Worm (Caenorhabditis elegans): Measurements from ENCODE around the gene F53F1.3.

The F53F1.3 gene

DNA sequence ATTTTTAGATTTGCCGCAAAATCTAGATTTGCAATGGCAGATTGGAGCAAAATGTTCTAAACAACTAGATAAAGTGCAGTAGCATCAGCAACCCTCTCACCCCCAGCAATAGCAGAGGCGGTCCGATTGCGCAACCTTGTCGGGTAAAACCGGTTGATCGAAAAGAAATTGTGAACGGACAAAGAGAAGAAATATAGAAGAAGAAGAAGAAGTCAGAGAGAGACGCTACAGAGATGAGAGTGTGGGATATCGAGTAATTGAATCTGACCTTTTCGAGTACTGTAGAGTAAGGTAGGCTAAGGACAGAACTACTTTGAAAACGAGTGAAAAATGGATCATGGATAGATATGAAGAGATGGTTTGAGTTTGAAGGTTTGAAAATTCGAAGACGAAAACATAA lies 32.2 kb upstream of the F53F1.3 start (continued):
- TF ChIP-seq lin-13 (GFP tag; optimal IDR thresholded peaks at IDR 0.05) (no peak), ceh-88 (GFP tag; IDR thresholded peaks at IDR 0.05) (no peak), irx-1 (tag; optimal IDR thresholded peaks at IDR 0.05) (no peak), C16A3.4 (tag; optimal IDR thresholded peaks at IDR 0.05) (peak; percentile 14), nhr-84 (tag; optimal IDR thresholded peaks at IDR 0.05) (no peak), ceh-8 (GFP tag; optimal IDR thresholded peaks at IDR 0.05) (no peak), nhr-11 (tag; optimal IDR thresholded peaks at IDR 0.05) (no peak)

DNA sequence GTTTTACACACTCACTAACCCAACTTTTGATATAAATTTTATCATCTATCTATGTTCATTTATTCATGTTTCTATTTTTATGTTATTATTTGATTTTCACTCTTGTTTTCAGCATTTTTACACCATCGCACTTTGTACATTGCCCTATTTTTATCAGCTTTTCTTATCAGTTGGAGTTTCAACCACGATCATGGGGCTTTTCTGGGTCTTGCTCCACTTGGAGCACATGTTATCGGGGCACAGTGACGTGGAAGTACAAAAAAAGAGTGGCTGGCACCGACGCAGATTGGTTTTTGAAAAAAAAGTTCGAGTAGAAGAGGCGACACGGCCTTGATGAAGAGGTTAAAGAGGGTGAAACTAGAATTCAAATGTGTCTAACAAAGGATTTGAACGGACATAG lies 30.9 kb upstream of the F53F1.3 start:
- TF ChIP-seq egl-27 (tag; optimal IDR thresholded peaks at IDR 0.05) = no peak
- no peak for TF ChIP-seq dsc-1 (tag; optimal IDR thresholded peaks at IDR 0.05)
- TF ChIP-seq mab-9 (GFP tag; IDR thresholded peaks at IDR 0.05) = no peak
- peak; percentile 97 for TF ChIP-seq elt-2 (tag; optimal IDR thresholded peaks at IDR 0.05)
- TF ChIP-seq hlh-17 (GFP tag; optimal IDR thresholded peaks at IDR 0.05; ENCODE audit: borderline replicate concordance) = no peak
- TF ChIP-seq jun-1 (tag; optimal IDR thresholded peaks at IDR 0.05) = peak; percentile 15
- TF ChIP-seq nhr-71 (tag; optimal IDR thresholded peaks at IDR 0.05) = peak; percentile 37
- TF ChIP-seq dpl-1 (GFP tag; optimal IDR thresholded peaks at IDR 0.05) = peak in 1 of 3 experiments; percentile 9
- TF ChIP-seq fkh-10 (GFP tag; optimal IDR thresholded peaks at IDR 0.05) = no peak
- no peak for TF ChIP-seq efl-1 (optimal IDR thresholded peaks at IDR 0.05)
- TF ChIP-seq efl-1 (GFP tag; optimal IDR thresholded peaks at IDR 0.05 in 1 of 2) = peak in 1 of 2 experiments; percentile 60
- TF ChIP-seq pax-3 (tag; optimal IDR thresholded peaks at IDR 0.05) = peak; percentile 26
- no peak for TF ChIP-seq mep-1 (tag; optimal IDR thresholded peaks at IDR 0.05)
- no peak for TF ChIP-seq snpc-4 (tag; optimal IDR thresholded peaks at IDR 0.05)
- TF ChIP-seq nhr-90 (tag; optimal IDR thresholded peaks at IDR 0.05; ENCODE audit: poor library complexity) = peak; percentile 16
- peak; percentile 30 for TF ChIP-seq nhr-20 (tag; optimal IDR thresholded peaks at IDR 0.05)
- peak in 1 of 2 experiments; percentile 48 for TF ChIP-seq lin-35 (GFP tag; optimal IDR thresholded peaks at IDR 0.05)

DNA sequence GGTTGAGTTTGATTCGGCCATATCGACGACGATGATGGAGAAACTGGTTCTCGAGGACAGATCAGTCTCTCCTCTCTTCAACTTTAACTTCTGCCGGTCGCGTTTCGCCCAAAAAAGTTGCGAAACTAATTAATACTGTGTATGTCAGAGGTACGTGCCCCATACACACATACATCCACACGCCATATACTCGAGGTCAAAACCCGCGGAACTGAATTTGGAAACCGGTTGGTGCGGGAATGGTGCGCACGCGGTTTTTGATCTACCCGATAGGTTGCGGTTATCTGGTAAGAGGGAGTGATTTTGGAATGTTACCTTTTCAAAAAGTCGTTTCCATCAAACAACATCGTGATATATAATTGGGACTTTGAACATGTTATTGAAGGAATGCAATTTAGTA lies 27.9 kb upstream of the F53F1.3 start, which contains the start of gene ifbp-1:
TSS of gene ifbp-1 (minus strand) at position 85 of the 400 bp plus-strand sequence.
- TF ChIP-seq zip-4 (GFP tag; optimal IDR thresholded peaks at IDR 0.05) (peak; percentile 31), snpc-4 (tag; optimal IDR thresholded peaks at IDR 0.05) (no peak), fkh-8 (tag; optimal IDR thresholded peaks at IDR 0.05) (no peak), pax-3 (tag; optimal IDR thresholded peaks at IDR 0.05) (peak; percentile 10), ceh-88 (GFP tag; IDR thresholded peaks at IDR 0.05) (no peak), egl-27 (tag; optimal IDR thresholded peaks at IDR 0.05) (peak in 1 of 2 experiments; percentile 41), pag-3 (tag; optimal IDR thresholded peaks at IDR 0.05; ENCODE audit: borderline replicate concordance, insufficient read depth) (no peak), C16A3.4 (tag; optimal IDR thresholded peaks at IDR 0.05) (peak; percentile 55), lin-39 (tag; optimal IDR thresholded peaks at IDR 0.05) (no peak), tlp-1 (tag; optimal IDR thresholded peaks at IDR 0.05) (no peak), unc-30 (tag; optimal IDR thresholded peaks at IDR 0.05) (no peak), xbp-1 (tag; optimal IDR thresholded peaks at IDR 0.05) (peak; percentile 40), nhr-20 (tag; optimal IDR thresholded peaks at IDR 0.05) (peak; percentile 89), swsn-7 (tag; optimal IDR thresholded peaks at IDR 0.05) (peak; percentile 38), F16B12.6 (tag; optimal IDR thresholded peaks at IDR 0.05) (no peak), nhr-28 (tag; optimal IDR thresholded peaks at IDR 0.05) (no peak), nhr-47 (tag; optimal IDR thresholded peaks at IDR 0.05) (peak; percentile 70), nhr-76 (tag; optimal IDR thresholded peaks at IDR 0.05) (no peak), ceh-82 (tag; optimal IDR thresholded peaks at IDR 0.05) (peak in 1 of 3 experiments; percentile 19), grh-1 (GFP tag; IDR thresholded peaks at IDR 0.05) (peak; percentile 100), unc-130 (tag; optimal IDR thresholded peaks at IDR 0.05) (peak; percentile 87), snu-23 (GFP tag; optimal IDR thresholded peaks at IDR 0.05) (peak; percentile 82), tbx-2 (tag; optimal IDR thresholded peaks at IDR 0.05) (peak; percentile 72), nhr-12 (tag; optimal IDR thresholded peaks at IDR 0.05) (no peak), jun-1 (tag; optimal IDR thresholded peaks at IDR 0.05) (no peak), sptf-1 (tag; optimal IDR thresholded peaks at IDR 0.05) (no peak), ztf-11 (tag; optimal IDR thresholded peaks at IDR 0.05) (no peak), nhr-90 (tag; optimal IDR thresholded peaks at IDR 0.05; ENCODE audit: poor library complexity) (peak; percentile 85), aha-1 (tag; optimal IDR thresholded peaks at IDR 0.05) (no peak), nhr-11 (tag; optimal IDR thresholded peaks at IDR 0.05) (peak; percentile 26), fkh-4 (tag; optimal IDR thresholded peaks at IDR 0.05; ENCODE audit: borderline replicate concordance) (no peak), nhr-19 (GFP tag; conservative IDR thresholded peaks at IDR 0.05) (peak; percentile 69), ets-5 (GFP tag; IDR thresholded peaks at IDR 0.05) (no peak), nhr-71 (tag; optimal IDR thresholded peaks at IDR 0.05) (peak; percentile 85)
